Fruit fly (Drosophila melanogaster) Kc167 (cell line): Measurements from ENCODE around the gene CG9240.

Experiments used
- Myc ChIP-seq: fragments of >200 bp; optimal IDR thresholded peaks from 2 replicates; lab custom pipeline; 2017; ENCODE audit warnings: missing external identifiers
- Sin3A ChIP-seq: fragments of >200 bp; optimal IDR thresholded peaks from 2 replicates; lab custom pipeline; 2018; ENCODE audit warnings: missing external identifiers
- h ChIP-seq: fragments of >200 bp; optimal IDR thresholded peaks from 3 replicates; lab custom pipeline; 2018; ENCODE audit warnings: missing external identifiers
- psq ChIP-seq: fragments of >200 bp; optimal IDR thresholded peaks from 2 replicates; lab custom pipeline; 2017; ENCODE audit warnings: missing external identifiers
- ttk ChIP-seq: sonication (Bioruptor generic); optimal IDR thresholded peaks from 2 replicates; lab custom pipeline; 2017; ENCODE audit warnings: missing external identifiers

DNA sequence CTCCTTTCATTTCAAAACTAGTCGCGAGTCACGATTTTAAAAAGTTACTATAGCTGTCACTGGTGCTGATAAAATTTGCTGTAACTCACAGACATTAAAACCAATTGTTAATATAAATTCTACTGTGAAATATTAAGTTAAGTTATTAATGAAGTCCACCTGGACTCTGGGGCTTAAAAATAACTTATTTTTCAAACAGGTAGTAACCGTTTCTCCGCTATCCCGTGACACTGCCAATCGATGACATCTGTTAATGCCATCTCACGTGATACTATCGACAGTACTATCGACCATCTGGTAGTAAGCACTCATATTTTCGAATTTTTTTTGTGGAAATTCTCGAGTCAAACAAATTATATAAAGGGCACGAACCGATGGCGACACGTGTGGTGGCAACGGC lies 32.9 kb upstream of the CG9240 start, which contains the start of the genes CG12379 and MagR:
- no peak for TF ChIP-seq Sin3A (lab: Kevin White, UChicago)
- TF ChIP-seq psq = no peak
- TF ChIP-seq Myc (lab: Kevin White, UChicago) = no peak
- TF ChIP-seq h = no peak
- TF ChIP-seq ttk (lab: Kevin White, UChicago) = no peak
